Fruit fly (Drosophila melanogaster) whole organism, embryonic: ENCODE results near the gene ghi.
A peak's percentile ranks its signal among the peaks of the same experiment; 100 is the strongest.

Source experiments
- CG12071 ChIP-seq: fragments of 200-800 bp; sonication (Bioruptor generic); optimal IDR thresholded peaks from 3 replicates; lab custom pipeline; 2018; ENCODE audit warnings: missing biosample characterization, mild to moderate bottlenecking, missing genetic modification characterization
- CG12104 ChIP-seq: fragments of 200-800 bp; sonication (Bioruptor generic); optimal IDR thresholded peaks from 3 replicates; lab custom pipeline; 2016; ENCODE audit warnings: missing biosample characterization, missing genetic modification characterization
- CG15514 ChIP-seq: fragments of 200-800 bp; sonication (Bioruptor generic); optimal IDR thresholded peaks from 3 replicates; lab custom pipeline; 2017; ENCODE audit warnings: missing biosample characterization, missing genetic modification characterization, mild to moderate bottlenecking, moderate library complexity, missing genetic modification reagents
- CG1603 ChIP-seq: fragments of 200-800 bp; sonication (Bioruptor generic); optimal IDR thresholded peaks from 2 replicates; lab custom pipeline; 2019; ENCODE audit warnings: missing biosample characterization, mild to moderate bottlenecking, missing genetic modification characterization, moderate library complexity
- CG1647 ChIP-seq: fragments of 200-800 bp; sonication (Bioruptor generic); optimal IDR thresholded peaks from 3 replicates; lab custom pipeline; 2016; ENCODE audit warnings: missing biosample characterization, missing genetic modification characterization
- CG16863 ChIP-seq: fragments of 200-800 bp; sonication (Bioruptor generic); optimal IDR thresholded peaks from 3 replicates; lab custom pipeline; 2016; ENCODE audit warnings: missing biosample characterization, missing genetic modification characterization
- CG17328 ChIP-seq: fragments of 200-800 bp; sonication (Bioruptor generic); IDR thresholded peaks from 2 replicates; pipeline ENCODE4 v1.3.6; 2022; ENCODE audit warnings: missing biosample characterization, missing genetic modification characterization
- CG17829 ChIP-seq: fragments of 200-800 bp; optimal IDR thresholded peaks from 2 replicates; lab custom pipeline; 2019; ENCODE audit warnings: missing biosample characterization, mild to moderate bottlenecking, missing genetic modification characterization, moderate library complexity
- CG18619 ChIP-seq: fragments of 200-800 bp; sonication (Bioruptor generic); optimal IDR thresholded peaks from 3 replicates; lab custom pipeline; 2017; ENCODE audit warnings: missing biosample characterization, mild to moderate bottlenecking, missing genetic modification characterization
- CG2678 ChIP-seq: fragments of 200-800 bp; sonication (Bioruptor generic); optimal IDR thresholded peaks from 3 replicates; lab custom pipeline; 2019; ENCODE audit warnings: missing biosample characterization, mild to moderate bottlenecking, missing genetic modification characterization, moderate library complexity
- CG2712 ChIP-seq: fragments of 200-800 bp; optimal IDR thresholded peaks from 3 replicates; lab custom pipeline; 2019; ENCODE audit warnings: missing biosample characterization, mild to moderate bottlenecking, missing genetic modification characterization, moderate library complexity
- CG33557 ChIP-seq: fragments of 200-800 bp; sonication (Bioruptor generic); optimal IDR thresholded peaks from 2 replicates; lab custom pipeline; 2019; ENCODE audit warnings: missing biosample characterization, mild to moderate bottlenecking, missing genetic modification characterization, moderate library complexity
- CG34224 ChIP-seq: fragments of 200-800 bp; sonication (Bioruptor generic); IDR thresholded peaks from 3 replicates; pipeline ENCODE4 v1.3.6; 2022; ENCODE audit warnings: missing biosample characterization, missing genetic modification characterization; ENCODE audit not compliant: partially characterized antibody
- CG34376 ChIP-seq: fragments of 200-800 bp; sonication (Bioruptor generic); optimal IDR thresholded peaks from 2 replicates; lab custom pipeline; 2018; ENCODE audit warnings: missing biosample characterization, mild to moderate bottlenecking, missing genetic modification characterization
- CG3726 ChIP-seq: fragments of 200-800 bp; sonication (Bioruptor generic); IDR thresholded peaks from 3 replicates; pipeline ENCODE4, ENCODE4 v1.3.6; 2022; ENCODE audit warnings: missing biosample characterization, missing genetic modification characterization
- CG3847 ChIP-seq: fragments of 200-800 bp; sonication (Bioruptor generic); IDR thresholded peaks from 2 replicates; pipeline ENCODE4 v1.3.6; 2022; ENCODE audit warnings: missing biosample characterization, missing genetic modification characterization
- CG4360 ChIP-seq: fragments of 200-800 bp; sonication (Bioruptor generic); IDR thresholded peaks from 2 replicates; pipeline ENCODE4 v1.3.6; 2022; ENCODE audit warnings: missing biosample characterization, missing genetic modification characterization
- CG4820 ChIP-seq: fragments of 200-800 bp; sonication (Bioruptor generic); optimal IDR thresholded peaks from 3 replicates; lab custom pipeline; 2016; ENCODE audit warnings: missing biosample characterization, missing genetic modification characterization
- CG6175 ChIP-seq: fragments of 200-800 bp; sonication (Bioruptor generic); IDR thresholded peaks from 3 replicates; pipeline ENCODE4 v1.3.6; 2022; ENCODE audit warnings: missing biosample characterization, missing genetic modification characterization
- CG6854 ChIP-seq: fragments of 200-800 bp; sonication (Bioruptor generic); optimal IDR thresholded peaks from 3 replicates; lab custom pipeline; 2017; ENCODE audit warnings: missing biosample characterization, mild to moderate bottlenecking, missing genetic modification characterization
- Camta ChIP-seq: fragments of 200-800 bp; sonication (Bioruptor generic); optimal IDR thresholded peaks from 2 replicates; lab custom pipeline; 2016; ENCODE audit warnings: missing biosample characterization, missing genetic modification characterization
- Dip3 ChIP-seq: fragments of 200-800 bp; sonication (Bioruptor generic); optimal IDR thresholded peaks from 3 replicates; lab custom pipeline; 2016; ENCODE audit warnings: missing biosample characterization, missing genetic modification characterization
- Doc3 ChIP-seq: fragments of 200-800 bp; sonication (Bioruptor generic); IDR thresholded peaks from 3 replicates; pipeline ENCODE4 v1.3.6; 2022; ENCODE audit warnings: missing biosample characterization, missing genetic modification characterization; ENCODE audit not compliant: partially characterized antibody
- E2f2 ChIP-seq: fragments of 200-800 bp; sonication (Bioruptor generic); IDR thresholded peaks from 2 replicates; pipeline ENCODE4 v1.3.6; 2022; ENCODE audit warnings: missing biosample characterization, missing genetic modification characterization
- Fer2 ChIP-seq: fragments of 200-800 bp; sonication (Bioruptor generic); optimal IDR thresholded peaks from 2 replicates; lab custom pipeline; 2018; ENCODE audit warnings: missing biosample characterization, mild to moderate bottlenecking, missing genetic modification characterization, moderate library complexity
- GATAe ChIP-seq: fragments of 200-800 bp; sonication (Bioruptor generic); conservative IDR thresholded peaks from 2 replicates; pipeline ENCODE4 v1.3.6; 2022; ENCODE audit warnings: missing biosample characterization, missing genetic modification characterization
- Gug ChIP-seq: fragments of 200-800 bp; sonication (Bioruptor generic); IDR thresholded peaks from 4 replicates; pipeline ENCODE4 v1.3.6; 2022; ENCODE audit warnings: missing biosample characterization, missing genetic modification characterization
- Hr3 ChIP-seq: fragments of 200-800 bp; sonication (Bioruptor generic); optimal IDR thresholded peaks from 3 replicates; lab custom pipeline; 2016; ENCODE audit warnings: missing biosample characterization, missing genetic modification characterization
- Nf-YA ChIP-seq: fragments of 200-800 bp; sonication (Bioruptor generic); IDR thresholded peaks from 2 replicates; pipeline ENCODE4 v1.3.6; 2022; ENCODE audit warnings: missing biosample characterization, missing genetic modification characterization
- Sry-δ ChIP-seq: fragments of 200-800 bp; sonication (Bioruptor generic); optimal IDR thresholded peaks from 2 replicates; lab custom pipeline; 2016; ENCODE audit warnings: missing biosample characterization, missing genetic modification characterization
- Ssrp ChIP-seq: fragments of 200-800 bp; sonication (Bioruptor generic); optimal IDR thresholded peaks from 2 replicates; lab custom pipeline; 2018; ENCODE audit warnings: missing biosample characterization, mild to moderate bottlenecking, missing genetic modification characterization, moderate library complexity
- Taf1 ChIP-seq: fragments of 200-800 bp; sonication (Bioruptor generic); IDR thresholded peaks from 2 replicates; pipeline ENCODE4 v1.3.6; 2022; ENCODE audit warnings: missing biosample characterization, missing genetic modification characterization
- Xrp1 ChIP-seq: fragments of 200-800 bp; sonication (Bioruptor generic); IDR thresholded peaks from 2 replicates; pipeline ENCODE4 v1.3.6; 2022; ENCODE audit warnings: missing biosample characterization, missing genetic modification characterization
- al ChIP-seq: fragments of 200-800 bp; sonication (Bioruptor generic); IDR thresholded peaks from 2 replicates; pipeline ENCODE4 v1.3.6; 2022; ENCODE audit warnings: missing biosample characterization, missing genetic modification characterization
- amos ChIP-seq: fragments of 200-800 bp; sonication (Bioruptor generic); IDR thresholded peaks from 2 replicates; pipeline ENCODE4 v1.3.6; 2022; ENCODE audit warnings: missing biosample characterization, missing genetic modification characterization; ENCODE audit not compliant: partially characterized antibody
- cg ChIP-seq: fragments of 200-800 bp; sonication (Bioruptor generic); optimal IDR thresholded peaks from 3 replicates; lab custom pipeline; 2019; ENCODE audit warnings: missing biosample characterization, mild to moderate bottlenecking, missing genetic modification characterization, moderate library complexity
- gce ChIP-seq: fragments of 200-800 bp; sonication (Bioruptor generic); IDR thresholded peaks from 3 replicates; pipeline ENCODE4 v1.3.6; 2022; ENCODE audit warnings: missing biosample characterization, missing genetic modification characterization
- grn ChIP-seq: fragments of 200-800 bp; sonication (Bioruptor generic); optimal IDR thresholded peaks from 3 replicates; lab custom pipeline; 2017; ENCODE audit warnings: missing biosample characterization, missing genetic modification characterization
- gro ChIP-seq: fragments of 200-800 bp; sonication (Bioruptor generic); optimal IDR thresholded peaks from 2 replicates; lab custom pipeline; 2016; ENCODE audit warnings: missing biosample characterization, missing genetic modification characterization
- ham ChIP-seq: fragments of 200-800 bp; sonication (Bioruptor generic); IDR thresholded peaks from 2 replicates; pipeline ENCODE4 v1.3.6; 2022; ENCODE audit warnings: missing biosample characterization, missing genetic modification characterization
- hth ChIP-seq: fragments of >200 bp; optimal IDR thresholded peaks from 2 replicates; lab custom pipeline; 2017; ENCODE audit warnings: inconsistent platforms
- kah ChIP-seq: fragments of 200-800 bp; sonication (Bioruptor generic); optimal IDR thresholded peaks from 2 replicates; lab custom pipeline; 2018; ENCODE audit warnings: missing biosample characterization, mild to moderate bottlenecking, missing genetic modification characterization
- p53 ChIP-seq: fragments of 200-800 bp; sonication (Bioruptor generic); optimal IDR thresholded peaks from 2 replicates; lab custom pipeline; 2016; ENCODE audit warnings: missing biosample characterization, missing genetic modification characterization
- pnt ChIP-seq: fragments of 200-800 bp; sonication (Bioruptor generic); optimal IDR thresholded peaks from 3 replicates; lab custom pipeline; 2016; ENCODE audit warnings: missing biosample characterization, missing genetic modification characterization
- sna ChIP-seq: fragments of 200-800 bp; sonication (Bioruptor generic); IDR thresholded peaks from 2 replicates; pipeline ENCODE4 v1.3.6; 2022; ENCODE audit warnings: missing biosample characterization, missing genetic modification characterization; ENCODE audit not compliant: partially characterized antibody
- sqz ChIP-seq: fragments of 200-800 bp; sonication (Bioruptor generic); optimal IDR thresholded peaks from 3 replicates; lab custom pipeline; 2018; ENCODE audit warnings: missing biosample characterization, mild to moderate bottlenecking, missing genetic modification characterization
- tll ChIP-seq, 2 experiments: fragments of 200-800 bp in 1 of 2; fragments of >200 bp in 1 of 2; sonication (Bioruptor generic) in 1 of 2; optimal IDR thresholded peaks; 2 replicates each; lab custom pipeline; 2017 to 2019; ENCODE audit warnings: missing biosample characterization in 2 of 2, missing genetic modification characterization in 2 of 2, mild to moderate bottlenecking in 1 of 2, moderate library complexity in 1 of 2
- unc-4 ChIP-seq: fragments of 200-800 bp; sonication (Bioruptor generic); IDR thresholded peaks from 2 replicates; pipeline ENCODE4 v1.3.6; 2022; ENCODE audit warnings: missing biosample characterization, missing genetic modification characterization; ENCODE audit not compliant: partially characterized antibody
- vfl ChIP-seq: fragments of 200-800 bp; sonication (Bioruptor generic); optimal IDR thresholded peaks from 2 replicates; lab custom pipeline; 2016; ENCODE audit warnings: missing biosample characterization, missing genetic modification characterization
- vvl ChIP-seq: fragments of 200-800 bp; sonication (Bioruptor generic); IDR thresholded peaks from 2 replicates; pipeline ENCODE4 v1.3.6; 2022; ENCODE audit warnings: missing biosample characterization, missing genetic modification characterization

Gene ghi

dm6 chr3L:9402157-9402890 lies 49.4 kb upstream of the ghi start, which contains the start of gene eIF4E1 (continued):
- TF ChIP-seq unc-4 (GFP tag; lab: Robert Waterston, UW) (peak; percentile 74), E2f2 (peak; percentile 50), CG33557 (no peak), gro (peak; percentile 32), CG15514 (GFP tag; lab: Kevin White, UChicago) (peak; percentile 68), Camta (GFP tag; lab: Kevin White, UChicago) (peak; percentile 32), CG2712 (peak; percentile 53), CG34376 (no peak), CG17328 (GFP tag; lab: Robert Waterston, UW) (no peak), kah (GFP tag; lab: Kevin White, UChicago) (no peak), Sry-δ (GFP tag; lab: Kevin White, UChicago) (peak; percentile 96), al (GFP tag; lab: Robert Waterston, UW) (no peak), cg (no peak), vfl (peak; percentile 28), CG12104 (GFP tag; lab: Kevin White, UChicago) (no peak), CG3847 (GFP tag; lab: Robert Waterston, UW) (peak; percentile 75), CG6854 (GFP tag; lab: Kevin White, UChicago) (no peak), CG3726 (no peak), CG34224 (GFP tag; lab: Robert Waterston, UW) (peak; percentile 58), grn (GFP tag; lab: Kevin White, UChicago) (peak; percentile 7), CG4820 (no peak), Taf1 (GFP tag; lab: Robert Waterston, UW) (no peak), pnt (no peak), GATAe (GFP tag; lab: Robert Waterston, UW) (no peak), vvl (GFP tag; lab: Robert Waterston, UW) (peak; percentile 4; the same call in 1 of the 2 replicates), ham (no peak), Doc3 (no peak; the same call in 2 of the 3 replicates), amos (peak; percentile 86), Dip3 (GFP tag; lab: Kevin White, UChicago) (no peak), tll (GFP tag; optimal IDR thresholded peaks at IDR 0.05; lab: Kevin White, UChicago) (peak; percentile 20 to 54), CG2678 (tag; lab: Kevin White, UChicago) (no peak), CG12071 (GFP tag; lab: Kevin White, UChicago) (no peak), Gug (GFP tag; lab: Robert Waterston, UW) (peak; percentile 33; the same call in 1 of the 4 replicates), Hr3 (no peak), CG18619 (GFP tag; lab: Kevin White, UChicago) (no peak), Fer2 (tag; lab: Kevin White, UChicago) (no peak), p53 (GFP tag; lab: Kevin White, UChicago) (no peak), CG6175 (GFP tag; lab: Robert Waterston, UW) (no peak), CG1603 (peak; percentile 80), sna (no peak), Xrp1 (GFP tag; lab: Robert Waterston, UW) (no peak), hth (lab: Kevin White, UChicago) (no peak), sqz (GFP tag; lab: Kevin White, UChicago) (no peak), CG16863 (GFP tag; lab: Kevin White, UChicago) (no peak), CG17829 (tag; lab: Kevin White, UChicago) (peak; percentile 73), Ssrp (no peak), CG4360 (GFP tag; lab: Robert Waterston, UW) (peak; percentile 52; the same call in 1 of the 2 replicates), Nf-YA (GFP tag; lab: Robert Waterston, UW) (0 out of 2 replicates have a peak, but pooled peaks have one; percentile 5), CG1647 (GFP tag; lab: Kevin White, UChicago) (no peak), gce (GFP tag; lab: Robert Waterston, UW) (no peak)
